Fruit fly (Drosophila melanogaster) whole organism, wandering third instar larva: ENCODE results near the gene p53.

Experiments used
- Dfd ChIP-seq: fragments of >200 bp; optimal IDR thresholded peaks from 2 replicates; lab custom pipeline; 2017; ENCODE audit warnings: missing biosample characterization, missing genetic modification characterization
- Hr83 ChIP-seq: fragments of 200-300 bp; sonication (Bioruptor generic); optimal IDR thresholded peaks from 2 replicates; lab custom pipeline; 2016; ENCODE audit warnings: missing biosample characterization, mild to moderate bottlenecking, missing genetic modification characterization, moderate library complexity; ENCODE audit not compliant: poor library complexity, severe bottlenecking
- OdsH ChIP-seq: fragments of 200-800 bp; sonication (Bioruptor generic); optimal IDR thresholded peaks from 2 replicates; lab custom pipeline; 2016; ENCODE audit warnings: missing biosample characterization, mild to moderate bottlenecking, missing genetic modification characterization
- Rel ChIP-seq, 2 experiments: fragments of 200-800 bp; sonication (Bioruptor generic) in 1 of 2; optimal IDR thresholded peaks; 2 replicates in 1 of 2; 3 replicates in 1 of 2; lab custom pipeline; 2016 to 2019; ENCODE audit warnings: mild to moderate bottlenecking in 2 of 2, missing biosample characterization in 2 of 2, missing genetic modification characterization in 2 of 2, moderate library complexity in 1 of 2
- br ChIP-seq: fragments of 200-800 bp; sonication (Bioruptor generic); optimal IDR thresholded peaks from 2 replicates; lab custom pipeline; 2016; ENCODE audit warnings: missing biosample characterization, missing genetic modification characterization
- dl ChIP-seq, 2 experiments: fragments of 175-275, 200-275 bp in 1 of 2; fragments of 200-275 bp in 1 of 2; sonication (Bioruptor generic); optimal IDR thresholded peaks; lab custom pipeline; 2018; ENCODE audit warnings: mild to moderate bottlenecking in 2 of 2, missing biosample characterization in 2 of 2, missing genetic modification characterization in 2 of 2, moderate library complexity in 2 of 2; ENCODE audit not compliant: partially characterized antibody in 2 of 2, insufficient read depth in 1 of 2
- dsf ChIP-seq: sonication (Bioruptor generic); optimal IDR thresholded peaks from 2 replicates; lab custom pipeline; 2016; ENCODE audit warnings: missing biosample characterization, missing genetic modification characterization, borderline replicate concordance
- ey ChIP-seq: fragments of 200-800 bp; sonication (Bioruptor generic); optimal IDR thresholded peaks from 2 replicates; lab custom pipeline; 2016; ENCODE audit warnings: missing biosample characterization, missing genetic modification characterization

DNA sequence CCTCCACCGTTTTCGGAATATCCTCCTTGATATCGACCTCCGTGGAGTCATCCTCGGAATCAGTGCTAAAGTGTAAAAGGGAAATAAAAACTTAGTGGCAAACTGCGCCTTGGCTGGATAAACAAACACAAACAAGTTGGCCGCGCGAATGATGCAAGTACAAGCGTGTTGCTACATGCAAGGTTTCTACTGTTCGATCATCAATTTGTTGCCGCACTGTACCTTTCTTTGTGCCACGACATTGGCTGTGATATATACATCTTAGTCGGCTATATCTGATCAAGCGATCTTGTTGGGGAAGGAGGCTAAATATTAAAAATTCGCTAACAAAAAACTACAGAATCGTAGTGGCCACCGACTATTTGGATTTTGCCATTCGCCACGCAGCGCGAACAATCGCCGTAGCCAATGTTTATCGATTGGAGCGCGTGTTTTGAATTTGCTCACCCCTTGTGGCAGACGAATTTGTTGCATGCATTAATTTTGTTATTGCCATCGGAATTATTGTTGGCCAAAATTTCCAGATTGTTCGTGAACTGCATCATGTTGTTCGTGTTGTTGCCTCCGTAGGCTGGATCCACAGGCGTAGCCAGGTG lies 649 bp downstream of the p53 start:
- TF ChIP-seq Dfd (GFP tag; lab: Kevin White, UChicago) (no peak), OdsH (GFP tag; lab: Kevin White, UChicago) (no peak), Rel (GFP tag; optimal IDR thresholded peaks at IDR 0.05; lab: Kevin White, UChicago) (no peak), Rel (tag; optimal IDR thresholded peaks at IDR 0.05; lab: Kevin White, UChicago) (no peak), Hr83 (GFP tag; lab: Kevin White, UChicago) (no peak), ey (GFP tag; lab: Kevin White, UChicago) (no peak), dsf (GFP tag; lab: Kevin White, UChicago) (no peak), dl (GFP tag; optimal IDR thresholded peaks at IDR 0.05; lab: Kevin White, UChicago; ENCODE audit: insufficient read depth in 1 of 2, partially characterized antibody in 2 of 2) (no peak), br (GFP tag; lab: Kevin White, UChicago) (no peak)
